Fruit fly (Drosophila melanogaster): ENCODE data around the gene Syn1.

DNA sequence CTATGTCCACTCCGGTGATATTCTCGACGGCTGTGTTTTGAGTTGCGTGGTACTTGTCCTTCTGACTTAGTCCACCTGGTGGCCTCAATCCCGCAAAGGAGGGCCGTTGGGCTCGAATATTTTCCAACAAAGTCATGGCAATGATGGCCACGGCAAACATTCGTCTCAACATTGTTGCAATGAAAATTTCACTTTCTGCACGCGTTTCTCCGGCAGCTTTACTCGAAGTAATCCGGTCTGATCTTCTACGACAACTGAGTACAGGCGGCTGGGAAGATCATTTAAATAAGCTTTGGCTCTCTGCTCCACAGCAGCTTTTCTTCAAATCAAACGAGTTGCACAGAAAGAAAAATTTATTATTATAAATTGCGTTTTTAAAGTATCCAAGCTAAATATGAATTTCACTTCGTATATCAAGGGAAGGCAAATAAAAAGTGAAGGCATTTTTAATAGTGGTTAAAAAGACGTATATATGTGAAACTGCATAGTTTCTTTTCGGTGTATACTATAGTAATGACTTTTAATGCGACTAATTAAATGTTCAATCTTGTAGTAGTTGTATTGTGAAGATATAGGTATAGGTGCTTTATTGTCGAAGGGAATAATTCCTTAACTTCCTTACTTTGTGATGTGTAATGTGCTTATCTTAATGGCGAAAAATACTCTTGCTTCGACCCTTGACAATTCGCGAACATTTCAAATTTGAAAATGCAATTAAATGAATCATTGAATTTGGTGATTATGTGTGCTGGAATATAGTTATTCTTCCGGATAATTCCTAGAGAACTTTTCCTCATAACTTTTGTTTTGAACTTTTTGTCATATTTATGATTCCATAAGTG lies 31.9 kb downstream of the Syn1 start, which contains the start of gene CG14567:
- TF ChIP-seq bab1 (GFP tag; optimal IDR thresholded peaks at IDR 0.05) (no peak), kay (GFP tag; ENCODE audit: borderline replicate concordance) (no peak), tj (GFP tag; optimal IDR thresholded peaks at IDR 0.05) (no peak), CG7045 (GFP tag; optimal IDR thresholded peaks at IDR 0.05) (no peak), CG14711 (tag; optimal IDR thresholded peaks at IDR 0.05) (no peak)
